Worm (Caenorhabditis elegans) whole organism, midembryonic: ENCODE measurements around the gene unc-23.

ENCODE experiments used
- T22C8.4 ChIP-seq: fragments of 200-800 bp; sonication (Bioruptor generic); IDR thresholded peaks from 2 replicates; pipeline ENCODE4 v1.3.6; 2022; ENCODE audit warnings: missing genetic modification characterization, missing compliant biosample characterization
- cog-1 ChIP-seq: sonication (generic microtip); optimal IDR thresholded peaks from 2 replicates; lab custom pipeline; 2016; ENCODE audit warnings: missing genetic modification characterization, missing compliant biosample characterization
- flt-1 ChIP-seq: fragments of 200-800 bp; sonication (Bioruptor generic); IDR thresholded peaks from 2 replicates; pipeline ENCODE4 v1.3.6; 2022; ENCODE audit warnings: missing genetic modification characterization, missing compliant biosample characterization
- med-1 ChIP-seq: sonication (generic microtip); optimal IDR thresholded peaks from 2 replicates; lab custom pipeline; 2017; ENCODE audit warnings: missing genetic modification characterization, mild to moderate bottlenecking, missing compliant biosample characterization, antibody characterized with exemption, missing genetic modification reagents; ENCODE audit not compliant: insufficient read depth
- ref-1 ChIP-seq: fragments of 200-800 bp; sonication (Bioruptor generic); conservative IDR thresholded peaks from 2 replicates; pipeline ENCODE4 v1.3.6; 2022; ENCODE audit warnings: missing genetic modification reagents, missing genetic modification characterization, missing compliant biosample characterization
- tab-1 ChIP-seq: fragments of 200-800 bp; sonication (Bioruptor generic); IDR thresholded peaks from 2 replicates; pipeline ENCODE4 v1.3.6; 2022; ENCODE audit warnings: missing genetic modification characterization, missing compliant biosample characterization
- ztf-23 ChIP-seq: fragments of 200-800 bp; sonication (Bioruptor generic); IDR thresholded peaks from 2 replicates; pipeline ENCODE4 v1.3.6; 2022; ENCODE audit warnings: missing genetic modification reagents, missing genetic modification characterization, missing compliant biosample characterization

ce11 chrV:8937476-8938249 is 1.5 kb downstream of the unc-23 start:
- TF ChIP-seq ztf-23 (GFP tag; lab: Robert Waterston, UW) (no peak), cog-1 (no peak), tab-1 (no peak), ref-1 (GFP tag; lab: Robert Waterston, UW) (no peak), flt-1 (no peak), med-1 (GFP tag; lab: Kevin White, UChicago) (no peak), T22C8.4 (GFP tag; lab: Robert Waterston, UW) (no peak)
